Worm (Caenorhabditis elegans): ENCODE data around the gene W02B3.3.
A peak's percentile ranks its signal among the peaks of the same experiment; 100 is the strongest.

The W02B3.3 gene

ce11 chrIII:656660-657059, 11.6 kb downstream of the W02B3.3 start:
- peak; percentile 85 for TF ChIP-seq blmp-1 (tag; optimal IDR thresholded peaks at IDR 0.05)
- TF ChIP-seq mep-1 (tag; optimal IDR thresholded peaks at IDR 0.05) = peak; percentile 15
- TF ChIP-seq nhr-85 (tag) = peak; percentile 77
- TF ChIP-seq elt-2 (tag; optimal IDR thresholded peaks at IDR 0.05) = no peak
- TF ChIP-seq snu-23 (GFP tag; optimal IDR thresholded peaks at IDR 0.05) = peak; percentile 9
- TF ChIP-seq mdl-1 (tag; optimal IDR thresholded peaks at IDR 0.05) = no peak
- TF ChIP-seq ets-5 (GFP tag; IDR thresholded peaks at IDR 0.05) = no peak
- TF ChIP-seq nhr-47 (tag; optimal IDR thresholded peaks at IDR 0.05) = no peak
- peak in 1 of 6 experiments; percentile 60 for TF ChIP-seq elt-3 (tag; optimal IDR thresholded peaks at IDR 0.05)
- peak; percentile 4 for TF ChIP-seq nhr-20 (tag; optimal IDR thresholded peaks at IDR 0.05)
- peak; percentile 45 for TF ChIP-seq lin-14 (GFP tag; optimal IDR thresholded peaks at IDR 0.05)
- no peak for TF ChIP-seq nhr-90 (tag; optimal IDR thresholded peaks at IDR 0.05; ENCODE audit: poor library complexity)
- no peak for TF ChIP-seq egl-27 (tag; optimal IDR thresholded peaks at IDR 0.05)
- no peak for TF ChIP-seq egl-13 (tag; optimal IDR thresholded peaks at IDR 0.05)

- TF ChIP-seq efl-1 (optimal IDR thresholded peaks at IDR 0.05) (no peak), efl-1 (GFP tag; optimal IDR thresholded peaks at IDR 0.05 in 1 of 2) (peak in 1 of 2 experiments; percentile 28), blmp-1 (tag; optimal IDR thresholded peaks at IDR 0.05) (peak; percentile 68), nhr-19 (GFP tag; conservative IDR thresholded peaks at IDR 0.05) (no peak), skn-1 (tag; optimal IDR thresholded peaks at IDR 0.05) (peak; percentile 21)
Observed at ce11 chrIII:654365-654764, 13.9 kb downstream of the W02B3.3 start.

- TF ChIP-seq grh-1 (GFP tag; IDR thresholded peaks at IDR 0.05) = no peak
- TF ChIP-seq elt-3 (tag; optimal IDR thresholded peaks at IDR 0.05) = no peak
- TF ChIP-seq skn-1 (tag; optimal IDR thresholded peaks at IDR 0.05) = no peak
- no peak for TF ChIP-seq jun-1 (tag; optimal IDR thresholded peaks at IDR 0.05)
- TF ChIP-seq lin-35 (GFP tag; optimal IDR thresholded peaks at IDR 0.05) = peak in 1 of 2 experiments; percentile 15
- peak; percentile 2 for TF ChIP-seq nhr-90 (tag; optimal IDR thresholded peaks at IDR 0.05; ENCODE audit: poor library complexity)
- TF ChIP-seq nhr-85 (tag) = peak; percentile 43
- TF ChIP-seq elt-2 (tag; optimal IDR thresholded peaks at IDR 0.05) = peak; percentile 44
- no peak for TF ChIP-seq unc-86 (tag; optimal IDR thresholded peaks at IDR 0.05)
- peak; percentile 42 for TF ChIP-seq lin-14 (GFP tag; optimal IDR thresholded peaks at IDR 0.05)
- TF ChIP-seq efl-1 (optimal IDR thresholded peaks at IDR 0.05) = no peak
- TF ChIP-seq efl-1 (GFP tag; optimal IDR thresholded peaks at IDR 0.05 in 1 of 2) = peak in 1 of 2 experiments; percentile 3
- no peak for TF ChIP-seq ztf-4 (tag; optimal IDR thresholded peaks at IDR 0.05)
- no peak for TF ChIP-seq mep-1 (tag; optimal IDR thresholded peaks at IDR 0.05)
Observed at ce11 chrIII:651587-651986, 16.6 kb downstream of the W02B3.3 start.

ce11 chrIII:650539-650938, 17.7 kb downstream of the W02B3.3 start:
- no peak for TF ChIP-seq fkh-10 (GFP tag; optimal IDR thresholded peaks at IDR 0.05)
- no peak for TF ChIP-seq lin-13 (GFP tag; optimal IDR thresholded peaks at IDR 0.05)
- TF ChIP-seq snpc-4 (tag; optimal IDR thresholded peaks at IDR 0.05) = no peak
- no peak for TF ChIP-seq lsy-2 (tag; optimal IDR thresholded peaks at IDR 0.05)
- TF ChIP-seq aha-1 (tag; optimal IDR thresholded peaks at IDR 0.05) = no peak
- peak; percentile 46 for TF ChIP-seq nhr-85 (tag)
- TF ChIP-seq ztf-11 (tag; optimal IDR thresholded peaks at IDR 0.05) = no peak
- TF ChIP-seq blmp-1 (tag; optimal IDR thresholded peaks at IDR 0.05) = peak; percentile 92
- TF ChIP-seq fos-1 (tag; optimal IDR thresholded peaks at IDR 0.05) = no peak
- TF ChIP-seq nhr-11 (tag; optimal IDR thresholded peaks at IDR 0.05) = no peak
- TF ChIP-seq lin-35 (GFP tag; optimal IDR thresholded peaks at IDR 0.05) = no peak
- no peak for TF ChIP-seq F16B12.6 (tag; optimal IDR thresholded peaks at IDR 0.05)
- no peak for TF ChIP-seq nhr-12 (tag; optimal IDR thresholded peaks at IDR 0.05)
- TF ChIP-seq lir-3 (tag; optimal IDR thresholded peaks at IDR 0.05; ENCODE audit: poor library complexity) = no peak

- no peak for TF ChIP-seq tbx-2 (tag; optimal IDR thresholded peaks at IDR 0.05)
- TF ChIP-seq elt-3 (tag; optimal IDR thresholded peaks at IDR 0.05) = peak in 1 of 6 experiments; percentile 11
- no peak for TF ChIP-seq mab-9 (GFP tag; IDR thresholded peaks at IDR 0.05)
- peak; percentile 60 for TF ChIP-seq blmp-1 (tag; optimal IDR thresholded peaks at IDR 0.05)
Observed at ce11 chrIII:649935-650334, 18.3 kb downstream of the W02B3.3 start.
